Fruit fly (Drosophila melanogaster) whole organism, prepupa: ENCODE results near the gene Uch.

Experiments used
- Blimp-1 ChIP-seq: fragments of 200-800 bp; sonication (Bioruptor generic); optimal IDR thresholded peaks from 3 replicates; lab custom pipeline; 2017; ENCODE audit warnings: missing biosample characterization, missing genetic modification characterization, mild to moderate bottlenecking, moderate library complexity, missing genetic modification reagents
- CG10631 ChIP-seq: fragments of 200-800 bp; sonication (Bioruptor generic); optimal IDR thresholded peaks from 2 replicates; lab custom pipeline; 2016; ENCODE audit warnings: missing biosample characterization, missing genetic modification characterization
- CG10669 ChIP-seq: fragments of 200-800 bp; sonication (Bioruptor generic); optimal IDR thresholded peaks from 3 replicates; lab custom pipeline; 2018; ENCODE audit warnings: missing biosample characterization, mild to moderate bottlenecking, missing genetic modification characterization, moderate library complexity
- CG11294 ChIP-seq: fragments of 200-800 bp; sonication (Bioruptor generic); IDR thresholded peaks from 2 replicates; pipeline ENCODE4 v1.3.6; 2022; ENCODE audit warnings: missing biosample characterization, missing genetic modification characterization
- CG11902 ChIP-seq: fragments of 200-800 bp; sonication (Bioruptor generic); optimal IDR thresholded peaks from 3 replicates; lab custom pipeline; 2016; ENCODE audit warnings: missing biosample characterization, missing genetic modification characterization
- CG15336 ChIP-seq: fragments of 200-800 bp; sonication (Bioruptor generic); IDR thresholded peaks from 2 replicates; pipeline ENCODE4 v1.3.6; 2022; ENCODE audit warnings: missing biosample characterization, missing genetic modification characterization
- CG1621 ChIP-seq: fragments of 200-800 bp; sonication (Bioruptor generic); optimal IDR thresholded peaks from 3 replicates; lab custom pipeline; 2018; ENCODE audit warnings: missing biosample characterization, mild to moderate bottlenecking, missing genetic modification characterization
- CG3032 ChIP-seq: fragments of 200-800 bp; optimal IDR thresholded peaks from 2 replicates; lab custom pipeline; 2019; ENCODE audit warnings: missing biosample characterization, mild to moderate bottlenecking, missing genetic modification characterization, moderate library complexity
- CG31627 ChIP-seq: fragments of 200-800 bp; sonication (Bioruptor generic); optimal IDR thresholded peaks from 3 replicates; lab custom pipeline; 2016; ENCODE audit warnings: missing biosample characterization, missing genetic modification characterization
- CG32006 ChIP-seq: fragments of 200-800 bp; sonication (Bioruptor generic); optimal IDR thresholded peaks from 3 replicates; lab custom pipeline; 2017; ENCODE audit warnings: missing biosample characterization, mild to moderate bottlenecking, missing genetic modification characterization
- CG34406 ChIP-seq: fragments of 200-800 bp; sonication (Bioruptor generic); optimal IDR thresholded peaks from 3 replicates; lab custom pipeline; 2016; ENCODE audit warnings: missing biosample characterization, missing genetic modification characterization
- CG3919 ChIP-seq: fragments of 200-800 bp; sonication (Bioruptor generic); optimal IDR thresholded peaks from 3 replicates; lab custom pipeline; 2016; ENCODE audit warnings: missing biosample characterization, missing genetic modification characterization
- CG6163 ChIP-seq: fragments of 200-800 bp; sonication (Bioruptor generic); IDR thresholded peaks from 3 replicates; pipeline ENCODE4 v1.3.6; 2022; ENCODE audit warnings: missing biosample characterization, missing genetic modification characterization
- CG6808 ChIP-seq: fragments of 200-800 bp; sonication (Bioruptor generic); optimal IDR thresholded peaks from 3 replicates; lab custom pipeline; 2017; ENCODE audit warnings: missing biosample characterization, missing genetic modification characterization, mild to moderate bottlenecking, moderate library complexity, missing genetic modification reagents
- CG6854 ChIP-seq: fragments of 200-800 bp; sonication (Bioruptor generic); optimal IDR thresholded peaks from 2 replicates; lab custom pipeline; 2017; ENCODE audit warnings: missing biosample characterization, mild to moderate bottlenecking, missing genetic modification characterization
- CG8119 ChIP-seq: fragments of 200-800 bp; sonication (Bioruptor generic); IDR thresholded peaks from 3 replicates; pipeline ENCODE4 v1.3.6; 2022; ENCODE audit warnings: missing biosample characterization, missing genetic modification characterization
- CG8319 ChIP-seq: fragments of 200-800 bp; sonication (Bioruptor generic); optimal IDR thresholded peaks from 3 replicates; lab custom pipeline; 2016; ENCODE audit warnings: missing biosample characterization, missing genetic modification characterization
- CG8632 ChIP-seq: fragments of 200-800 bp; sonication (Bioruptor generic); optimal IDR thresholded peaks from 3 replicates; lab custom pipeline; 2016; ENCODE audit warnings: missing biosample characterization, missing genetic modification characterization
- CG9139 ChIP-seq: fragments of 200-800 bp; sonication (Bioruptor generic); optimal IDR thresholded peaks from 3 replicates; lab custom pipeline; 2017; ENCODE audit warnings: missing biosample characterization, mild to moderate bottlenecking, missing genetic modification characterization
- Eip78C ChIP-seq: fragments of 200-800 bp; sonication (Bioruptor generic); peaks from one replicate; lab custom pipeline; 2016; ENCODE audit warnings: missing biosample characterization, missing genetic modification characterization
- Eip93F ChIP-seq: fragments of 200-800 bp; sonication (Bioruptor generic); optimal IDR thresholded peaks from 2 replicates; lab custom pipeline; 2016; ENCODE audit warnings: missing biosample characterization, mild to moderate bottlenecking, missing genetic modification characterization
- Ets21C ChIP-seq: fragments of 200-800 bp; sonication (Bioruptor generic); optimal IDR thresholded peaks from 3 replicates; lab custom pipeline; 2016; ENCODE audit warnings: missing biosample characterization, missing genetic modification characterization
- Ets96B ChIP-seq: fragments of 200-800 bp; optimal IDR thresholded peaks from 2 replicates; lab custom pipeline; 2019; ENCODE audit warnings: missing biosample characterization, mild to moderate bottlenecking, missing genetic modification characterization, moderate library complexity
- Gug ChIP-seq: fragments of 200-800 bp; sonication (Bioruptor generic); IDR thresholded peaks from 2 replicates; pipeline ENCODE4 v1.3.6; 2022; ENCODE audit warnings: missing biosample characterization, missing genetic modification characterization
- Hr39 ChIP-seq: fragments of 200-800 bp; sonication (Bioruptor generic); optimal IDR thresholded peaks from 2 replicates; lab custom pipeline; 2016; ENCODE audit warnings: missing biosample characterization, missing genetic modification characterization
- Hr4 ChIP-seq: fragments of 200-800 bp; sonication (Bioruptor generic); optimal IDR thresholded peaks from 3 replicates; lab custom pipeline; 2016; ENCODE audit warnings: missing biosample characterization, missing genetic modification characterization
- Met ChIP-seq: fragments of 200-800 bp; sonication (Bioruptor generic); optimal IDR thresholded peaks from 3 replicates; lab custom pipeline; 2016; ENCODE audit warnings: missing biosample characterization, missing genetic modification characterization
- Smox ChIP-seq: fragments of 200-800 bp; sonication (Bioruptor generic); optimal IDR thresholded peaks from 3 replicates; lab custom pipeline; 2016; ENCODE audit warnings: missing biosample characterization, missing genetic modification characterization
- Sox102F ChIP-seq: fragments of 200-800 bp; sonication (Bioruptor generic); optimal IDR thresholded peaks from 2 replicates; lab custom pipeline; 2016; ENCODE audit warnings: missing biosample characterization, mild to moderate bottlenecking, missing genetic modification characterization
- Sox14 ChIP-seq: fragments of 200-800 bp; sonication (Bioruptor generic); optimal IDR thresholded peaks from 3 replicates; lab custom pipeline; 2016; ENCODE audit warnings: missing biosample characterization, missing genetic modification characterization
- Sox15 ChIP-seq: fragments of 200-800 bp; sonication (Bioruptor generic); optimal IDR thresholded peaks from 3 replicates; lab custom pipeline; 2016; ENCODE audit warnings: missing biosample characterization, missing genetic modification characterization
- achi ChIP-seq: fragments of 200-800 bp; sonication (Bioruptor generic); optimal IDR thresholded peaks from 3 replicates; lab custom pipeline; 2016; ENCODE audit warnings: missing biosample characterization, missing genetic modification characterization
- acj6 ChIP-seq: fragments of 200-800 bp; sonication (Bioruptor generic); optimal IDR thresholded peaks from 3 replicates; lab custom pipeline; 2016; ENCODE audit warnings: missing biosample characterization, missing genetic modification characterization
- cyc ChIP-seq: fragments of 200-800 bp; sonication (Bioruptor generic); optimal IDR thresholded peaks from 3 replicates; lab custom pipeline; 2016; ENCODE audit warnings: missing biosample characterization, missing genetic modification characterization
- dac ChIP-seq: fragments of 200-800 bp; sonication (Bioruptor generic); optimal IDR thresholded peaks from 2 replicates; lab custom pipeline; 2017; ENCODE audit warnings: missing biosample characterization, mild to moderate bottlenecking, missing genetic modification characterization
- dsx ChIP-seq: fragments of 200-800 bp; optimal IDR thresholded peaks from 3 replicates; lab custom pipeline; 2019; ENCODE audit warnings: missing biosample characterization, mild to moderate bottlenecking, missing genetic modification characterization, moderate library complexity; ENCODE audit not compliant: poor library complexity, severe bottlenecking
- eg ChIP-seq: fragments of 200-800 bp; sonication (Bioruptor generic); IDR thresholded peaks from 3 replicates; pipeline ENCODE4 v1.3.6; 2022; ENCODE audit warnings: missing biosample characterization, missing genetic modification characterization
- esn ChIP-seq: fragments of 200-800 bp; sonication (Bioruptor generic); optimal IDR thresholded peaks from 2 replicates; lab custom pipeline; 2016; ENCODE audit warnings: missing biosample characterization, mild to moderate bottlenecking, missing genetic modification characterization, moderate library complexity
- fd59A ChIP-seq: fragments of 200-800 bp; sonication (Bioruptor generic); optimal IDR thresholded peaks from 2 replicates; lab custom pipeline; 2017; ENCODE audit warnings: missing biosample characterization, mild to moderate bottlenecking, missing genetic modification characterization, missing genetic modification reagents
- fd85E ChIP-seq: fragments of 200-800 bp; sonication (Bioruptor generic); optimal IDR thresholded peaks from 3 replicates; lab custom pipeline; 2016; ENCODE audit warnings: missing biosample characterization, missing genetic modification characterization
- fkh ChIP-seq: fragments of 200-800 bp; sonication (Bioruptor generic); optimal IDR thresholded peaks from 3 replicates; lab custom pipeline; 2017; ENCODE audit warnings: missing biosample characterization, mild to moderate bottlenecking, missing genetic modification characterization, moderate library complexity
- lz ChIP-seq: fragments of 200-800 bp; sonication (Bioruptor generic); optimal IDR thresholded peaks from 3 replicates; lab custom pipeline; 2016; ENCODE audit warnings: missing biosample characterization, missing genetic modification characterization
- pdm3 ChIP-seq: fragments of 200-800 bp; sonication (Bioruptor generic); optimal IDR thresholded peaks from 3 replicates; lab custom pipeline; 2016; ENCODE audit warnings: missing biosample characterization, missing genetic modification characterization
- spab ChIP-seq: fragments of 200-800 bp; sonication (Bioruptor generic); optimal IDR thresholded peaks from 2 replicates; lab custom pipeline; 2017; ENCODE audit warnings: missing biosample characterization, mild to moderate bottlenecking, missing genetic modification characterization, missing genetic modification reagents
- svp ChIP-seq: fragments of 200-800 bp; sonication (Bioruptor generic); peaks from one replicate; lab custom pipeline; 2016; ENCODE audit warnings: missing biosample characterization, missing genetic modification characterization

Gene Uch

dm6 chr2L:2192123-2192601 lies 21.8 kb downstream of the Uch start, which contains the start of gene CG10874:
Gene CG10874 (minus strand): TSS chr2L:2192386.
- TF ChIP-seq CG1621 (tag; lab: Kevin White, UChicago): peak; percentile 1
- no peak for TF ChIP-seq eg (GFP tag; lab: Robert Waterston, UW)
- peak; percentile 75 for TF ChIP-seq Sox14 (GFP tag; lab: Kevin White, UChicago)

- TF ChIP-seq esn (no peak), CG9139 (GFP tag; lab: Kevin White, UChicago) (no peak), spab (GFP tag; lab: Kevin White, UChicago) (no peak), CG34406 (no peak), dac (GFP tag; lab: Kevin White, UChicago) (no peak), CG6163 (GFP tag; lab: Robert Waterston, UW) (no peak), Ets21C (GFP tag; lab: Kevin White, UChicago) (no peak), CG11902 (GFP tag; lab: Kevin White, UChicago) (no peak), CG11294 (GFP tag; lab: Robert Waterston, UW) (no peak), CG1621 (tag; lab: Kevin White, UChicago) (no peak), Eip93F (GFP tag; lab: Kevin White, UChicago) (no peak), fd85E (GFP tag; lab: Kevin White, UChicago) (no peak), Ets96B (tag; lab: Kevin White, UChicago) (no peak), CG8632 (no peak)
Measured at dm6 chr2L:2191404-2191803, 22.6 kb downstream of the Uch start.

- TF ChIP-seq CG3032 (tag; lab: Kevin White, UChicago) (no peak), svp (GFP tag; lab: Kevin White, UChicago) (peak; percentile 84), CG8319 (GFP tag; lab: Kevin White, UChicago) (no peak), CG8119 (GFP tag; lab: Robert Waterston, UW) (no peak), Eip78C (peak; percentile 33), Sox14 (GFP tag; lab: Kevin White, UChicago) (peak; percentile 43)
Measured at dm6 chr2L:2190684-2191083, 23.3 kb downstream of the Uch start.

- peak; percentile 84 for TF ChIP-seq Sox102F (GFP tag; lab: Kevin White, UChicago)
- TF ChIP-seq CG10669 (GFP tag; lab: Kevin White, UChicago): peak; percentile 53
- peak; percentile 89 for TF ChIP-seq Hr39
- TF ChIP-seq CG3919 (GFP tag; lab: Kevin White, UChicago): peak; percentile 81
- TF ChIP-seq Eip93F (GFP tag; lab: Kevin White, UChicago): peak; percentile 35
- peak; percentile 70 for TF ChIP-seq pdm3
- peak; percentile 73 for TF ChIP-seq CG8119 (GFP tag; lab: Robert Waterston, UW)
- TF ChIP-seq CG31627 (GFP tag; lab: Kevin White, UChicago): peak; percentile 90
- TF ChIP-seq CG6854 (GFP tag; lab: Kevin White, UChicago): peak; percentile 68
- TF ChIP-seq CG11902 (GFP tag; lab: Kevin White, UChicago): peak; percentile 66
- TF ChIP-seq CG1621 (tag; lab: Kevin White, UChicago): peak; percentile 37
- TF ChIP-seq CG10631 (GFP tag; lab: Kevin White, UChicago): peak; percentile 68
- TF ChIP-seq fkh (GFP tag; lab: Kevin White, UChicago): no peak
- TF ChIP-seq Blimp-1: peak; percentile 64
- TF ChIP-seq achi: peak; percentile 77
- peak; percentile 91 for TF ChIP-seq cyc
- TF ChIP-seq Smox: peak; percentile 84
- TF ChIP-seq acj6 (GFP tag; lab: Kevin White, UChicago): peak; percentile 76
- peak; percentile 61; the same call in 1 of the 2 replicates for TF ChIP-seq CG15336 (GFP tag; lab: Robert Waterston, UW)
- TF ChIP-seq CG8319 (GFP tag; lab: Kevin White, UChicago): peak; percentile 60
- peak; percentile 53 for TF ChIP-seq Hr4 (GFP tag; lab: Kevin White, UChicago)
- TF ChIP-seq CG6808: no peak
- peak; percentile 88 for TF ChIP-seq lz (GFP tag; lab: Kevin White, UChicago)
- TF ChIP-seq Eip78C: peak; percentile 86
- peak; percentile 63 for TF ChIP-seq Sox15 (GFP tag; lab: Kevin White, UChicago)
- peak; percentile 90 for TF ChIP-seq Met (GFP tag; lab: Kevin White, UChicago)
- TF ChIP-seq Gug (GFP tag; lab: Robert Waterston, UW): no peak
- TF ChIP-seq dsx (GFP tag; lab: Kevin White, UChicago): peak; percentile 35
- TF ChIP-seq CG32006 (GFP tag; lab: Kevin White, UChicago): peak; percentile 76
- peak; percentile 45 for TF ChIP-seq Ets96B (tag; lab: Kevin White, UChicago)
- TF ChIP-seq fd59A: no peak
Measured at dm6 chr2L:2189100-2189499, 24.9 kb downstream of the Uch start.
